Fruit fly (Drosophila melanogaster): ENCODE results near the gene Tsp3A.

Tsp3A gene

dm6 chrX:2619651-2620050 lies at the start of gene Tsp3A, which contains the start of gene Seipin (continued):
- TF ChIP-seq jumu (GFP tag; optimal IDR thresholded peaks at IDR 0.05) (peak; percentile 60), p53 (GFP tag; optimal IDR thresholded peaks at IDR 0.05) (peak; percentile 9), CG17802 (tag; optimal IDR thresholded peaks at IDR 0.05) (peak; percentile 54), Ravus (GFP tag; IDR thresholded peaks at IDR 0.05) (peak; percentile 41), ato (GFP tag; IDR thresholded peaks at IDR 0.05; ENCODE audit: partially characterized antibody) (peak; percentile 54; the same call in 1 of the 2 replicates), CG3281 (GFP tag; optimal IDR thresholded peaks at IDR 0.05) (peak; percentile 89), sens-2 (GFP tag; IDR thresholded peaks at IDR 0.05) (peak; percentile 45), C15 (GFP tag; IDR thresholded peaks at IDR 0.05) (peak; percentile 62; the same call in 1 of the 3 replicates), CG16863 (GFP tag; optimal IDR thresholded peaks at IDR 0.05) (peak; percentile 66), CG34376 (GFP tag; optimal IDR thresholded peaks at IDR 0.05) (peak; percentile 98), CG4820 (GFP tag; optimal IDR thresholded peaks at IDR 0.05) (peak; percentile 73), CG11696 (GFP tag; IDR thresholded peaks at IDR 0.05) (peak; percentile 75), CG9817 (tag; optimal IDR thresholded peaks at IDR 0.05) (peak; percentile 70), unc-4 (GFP tag; IDR thresholded peaks at IDR 0.05; ENCODE audit: partially characterized antibody) (peak; percentile 57), fd96Cb (tag; optimal IDR thresholded peaks at IDR 0.05) (peak; percentile 70), CG7556 (GFP tag; optimal IDR thresholded peaks at IDR 0.05) (peak; percentile 80), dimm (GFP tag; IDR thresholded peaks at IDR 0.05) (peak; percentile 22; the same call in 1 of the 2 replicates), CG2889 (GFP tag; IDR thresholded peaks at IDR 0.05) (peak; percentile 96), NK7.1 (GFP tag; optimal IDR thresholded peaks at IDR 0.05) (peak; percentile 74), ap (GFP tag; IDR thresholded peaks at IDR 0.05) (peak; percentile 82), cad (GFP tag; optimal IDR thresholded peaks at IDR 0.05) (no peak), sc (optimal IDR thresholded peaks at IDR 0.05) (no peak), sc (GFP tag; optimal IDR thresholded peaks at IDR 0.05) (no peak), CG10565 (GFP tag; optimal IDR thresholded peaks at IDR 0.05) (no peak), Lpt (GFP tag; optimal IDR thresholded peaks at IDR 0.05) (no peak), Dip2 (GFP tag; IDR thresholded peaks at IDR 0.05) (no peak), PHDP (tag; optimal IDR thresholded peaks at IDR 0.05) (peak; percentile 83), caup (GFP tag; optimal IDR thresholded peaks at IDR 0.05; ENCODE audit: severe bottlenecking) (peak; percentile 89), E2f1 (GFP tag; IDR thresholded peaks at IDR 0.05) (peak; percentile 88), CG12104 (GFP tag; optimal IDR thresholded peaks at IDR 0.05) (peak; percentile 62), tgo (GFP tag; IDR thresholded peaks at IDR 0.05) (peak; percentile 85), Bgb (GFP tag; IDR thresholded peaks at IDR 0.05; ENCODE audit: partially characterized antibody) (peak; percentile 49; the same call in 1 of the 2 replicates), dpn (GFP tag; optimal IDR thresholded peaks at IDR 0.05) (peak; percentile 75 to 89), CG15479 (GFP tag; optimal IDR thresholded peaks at IDR 0.05) (peak; percentile 18), Sox100B (GFP tag; optimal IDR thresholded peaks at IDR 0.05) (no peak), bsh (GFP tag; optimal IDR thresholded peaks at IDR 0.05) (peak; percentile 68 to 78), sens (GFP tag) (peak; percentile 89), corto (GFP tag; optimal IDR thresholded peaks at IDR 0.05) (no peak), fd102C (GFP tag; optimal IDR thresholded peaks at IDR 0.05) (no peak), CoRest (tag; optimal IDR thresholded peaks at IDR 0.05) (peak; percentile 82), CG11398 (GFP tag; optimal IDR thresholded peaks at IDR 0.05) (peak; percentile 69), CG30020 (tag; optimal IDR thresholded peaks at IDR 0.05) (peak; percentile 37), Xrp1 (GFP tag; IDR thresholded peaks at IDR 0.05) (peak; percentile 89), Dbx (GFP tag; IDR thresholded peaks at IDR 0.05) (peak; percentile 86), CG8290 (GFP tag; optimal IDR thresholded peaks at IDR 0.05) (peak; percentile 35), CG8290 (tag; optimal IDR thresholded peaks at IDR 0.05) (peak in 1 of 2 experiments; percentile 98), CG7271 (tag; optimal IDR thresholded peaks at IDR 0.05) (no peak), CG7357 (GFP tag; IDR thresholded peaks at IDR 0.05) (peak; percentile 73), CG8765 (GFP tag; IDR thresholded peaks at IDR 0.05) (peak; percentile 66; the same call in 1 of the 2 replicates), nau (GFP tag; optimal IDR thresholded peaks at IDR 0.05) (no peak), CG10431 (GFP tag; optimal IDR thresholded peaks at IDR 0.05) (peak; percentile 5)
